Worm (Caenorhabditis elegans) whole organism, late embryonic: ENCODE results near the gene Y43F8B.14.

Experiments used
- C38D4.7 ChIP-seq: fragments of 200-800 bp; sonication (Bioruptor generic); optimal IDR thresholded peaks from 2 replicates; lab custom pipeline; 2018; ENCODE audit warnings: mild to moderate bottlenecking, missing genetic modification characterization, moderate library complexity, missing compliant biosample characterization
- ceh-18 ChIP-seq: sonication (generic microtip); optimal IDR thresholded peaks from 2 replicates; lab custom pipeline; 2016; ENCODE audit warnings: missing genetic modification characterization, missing compliant biosample characterization
- ceh-30 ChIP-seq: fragments of 150-350 bp; optimal IDR thresholded peaks from 2 replicates; lab custom pipeline; 2014; ENCODE audit warnings: missing biosample characterization, missing genetic modification characterization
- dve-1 ChIP-seq: sonication (generic microtip); optimal IDR thresholded peaks from 2 replicates; lab custom pipeline; 2017; ENCODE audit warnings: antibody characterized with exemption, mild to moderate bottlenecking, missing genetic modification characterization, missing compliant biosample characterization
- elt-2 ChIP-seq: sonication (generic microtip); optimal IDR thresholded peaks from 2 replicates; lab custom pipeline; 2016; ENCODE audit warnings: missing genetic modification reagents, missing genetic modification characterization, missing compliant biosample characterization
- hlh-13 ChIP-seq: fragments of 200-800 bp; sonication (Bioruptor generic); optimal IDR thresholded peaks from 2 replicates; lab custom pipeline; 2018; ENCODE audit warnings: mild to moderate bottlenecking, missing genetic modification characterization, missing compliant biosample characterization
- mec-3 ChIP-seq: sonication (generic microtip); optimal IDR thresholded peaks from 2 replicates; lab custom pipeline; 2016; ENCODE audit warnings: borderline replicate concordance, missing genetic modification characterization, missing compliant biosample characterization
- nhr-11 ChIP-seq: fragments of 150-350 bp; optimal IDR thresholded peaks from 2 replicates; lab custom pipeline; 2014; ENCODE audit warnings: missing biosample characterization, missing genetic modification characterization
- odd-2 ChIP-seq: sonication (generic microtip); optimal IDR thresholded peaks from 2 replicates; lab custom pipeline; 2017; ENCODE audit warnings: antibody characterized with exemption, mild to moderate bottlenecking, missing genetic modification characterization, missing compliant biosample characterization
- pqm-1 ChIP-seq: sonication (generic microtip); optimal IDR thresholded peaks from 2 replicates; lab custom pipeline; 2016; ENCODE audit warnings: missing genetic modification characterization, missing compliant biosample characterization
- unc-86 ChIP-seq: sonication (generic microtip); optimal IDR thresholded peaks from 2 replicates; lab custom pipeline; 2016; ENCODE audit warnings: missing genetic modification characterization, missing compliant biosample characterization
- zip-5 ChIP-seq: sonication (generic microtip); optimal IDR thresholded peaks from 2 replicates; lab custom pipeline; 2016; ENCODE audit warnings: missing genetic modification characterization, missing compliant biosample characterization

ce11 chrV:19436307-19436706 is 19.5 kb downstream of the Y43F8B.14 start, which contains the start of gene C25F9.14:
- TF ChIP-seq nhr-11 (tag; lab: Kevin White, UChicago) (no peak), unc-86 (no peak), odd-2 (no peak), hlh-13 (GFP tag; lab: Kevin White, UChicago) (no peak), dve-1 (no peak), ceh-30 (tag; lab: Kevin White, UChicago) (no peak), elt-2 (tag; lab: Kevin White, UChicago) (no peak), C38D4.7 (GFP tag; lab: Kevin White, UChicago) (no peak), zip-5 (tag; lab: Kevin White, UChicago) (no peak), mec-3 (tag; lab: Kevin White, UChicago) (no peak), ceh-18 (tag; lab: Kevin White, UChicago) (no peak), pqm-1 (tag; lab: Kevin White, UChicago) (no peak)
